Worm (Caenorhabditis elegans): Measurements from ENCODE around the gene W02D7.8.

W02D7.8 gene

DNA sequence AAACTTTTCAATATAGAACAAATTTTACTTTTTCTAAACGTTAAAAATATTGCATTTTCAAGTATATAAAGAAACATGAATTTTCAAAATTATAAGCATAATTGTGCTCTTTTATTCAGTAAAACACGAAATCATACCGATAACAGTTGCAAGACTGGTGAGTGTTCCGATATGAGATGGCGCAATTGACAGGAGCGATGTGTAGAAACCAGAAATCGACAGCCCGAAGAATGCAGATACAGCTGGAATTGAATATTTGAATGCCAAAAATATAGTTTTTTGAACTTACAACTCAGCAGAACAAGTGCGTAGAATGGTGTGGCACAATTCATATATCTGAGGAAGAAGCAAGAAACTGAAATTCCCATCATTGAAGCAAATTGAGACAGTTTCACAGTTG, 23.3 kb downstream of the W02D7.8 start:
- TF ChIP-seq sea-1 (GFP tag; conservative IDR thresholded peaks at IDR 0.05) (no peak), ets-7 (tag; optimal IDR thresholded peaks at IDR 0.05) (no peak), ceh-36 (tag; optimal IDR thresholded peaks at IDR 0.05) (no peak), hnd-1 (tag; optimal IDR thresholded peaks at IDR 0.05) (no peak), tra-4 (tag; optimal IDR thresholded peaks at IDR 0.05) (no peak), hmbx-1 (tag; optimal IDR thresholded peaks at IDR 0.05) (no peak), tbx-37 (GFP tag; conservative IDR thresholded peaks at IDR 0.05) (no peak), aly-1 (tag; optimal IDR thresholded peaks at IDR 0.05) (no peak), flt-1 (GFP tag; IDR thresholded peaks at IDR 0.05) (no peak)

DNA sequence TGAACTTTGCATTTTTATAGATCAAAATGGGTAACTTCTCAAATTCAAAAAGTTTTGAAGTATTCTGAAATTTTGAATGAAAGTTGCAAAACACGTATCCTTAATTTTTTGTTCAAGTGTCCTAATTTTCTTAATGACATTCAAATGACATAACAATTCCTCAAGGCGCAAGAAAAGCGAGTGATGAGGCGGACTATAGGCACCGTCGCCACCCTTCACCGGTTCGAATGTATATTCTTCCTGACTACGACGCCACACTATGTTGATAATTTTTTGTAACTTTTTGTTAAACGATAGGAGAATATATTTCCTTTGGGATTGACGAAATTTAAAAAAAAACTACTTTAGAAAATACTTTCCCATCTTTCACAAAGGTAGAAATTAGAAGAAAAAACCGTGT, 24.6 kb downstream of the W02D7.8 start:
- TF ChIP-seq tbx-37 (GFP tag; conservative IDR thresholded peaks at IDR 0.05) (no peak), hnd-1 (tag; optimal IDR thresholded peaks at IDR 0.05) (no peak), scrt-1 (GFP tag; IDR thresholded peaks at IDR 0.05) (no peak), hmbx-1 (tag; optimal IDR thresholded peaks at IDR 0.05) (no peak)

DNA sequence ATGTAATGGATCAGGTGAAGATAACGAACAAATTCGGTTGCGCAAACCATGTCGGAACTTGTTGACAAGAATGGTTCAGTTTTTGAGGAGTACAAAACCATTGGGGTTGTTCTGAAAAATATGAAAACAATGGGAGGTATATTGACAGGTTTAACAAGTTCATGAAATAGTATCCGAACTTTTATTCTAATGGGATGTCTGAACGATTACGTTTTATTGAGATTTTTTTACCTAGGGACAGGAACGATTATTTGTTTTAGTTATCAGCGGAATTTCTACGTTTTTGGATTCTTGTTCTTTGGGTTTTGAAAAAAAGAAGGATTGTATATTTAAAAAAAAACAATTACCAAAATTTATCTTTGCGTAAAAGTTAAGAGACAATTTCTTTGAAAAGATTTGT, 25.5 kb downstream of the W02D7.8 start, which contains the start of gene str-135:
Gene str-135 (minus strand): TSS at position 101 of the 400 bp plus-strand sequence.
- TF ChIP-seq hnd-1 (tag; optimal IDR thresholded peaks at IDR 0.05) (no peak), hmg-4 (GFP tag; optimal IDR thresholded peaks at IDR 0.05) (no peak), hmbx-1 (tag; optimal IDR thresholded peaks at IDR 0.05) (no peak), sea-1 (GFP tag; conservative IDR thresholded peaks at IDR 0.05) (no peak), F13C5.2 (tag; optimal IDR thresholded peaks at IDR 0.05) (no peak), tra-4 (tag; optimal IDR thresholded peaks at IDR 0.05) (no peak), ets-7 (tag; optimal IDR thresholded peaks at IDR 0.05) (no peak), tbx-11 (GFP tag; IDR thresholded peaks at IDR 0.05) (no peak), tbx-37 (GFP tag; conservative IDR thresholded peaks at IDR 0.05) (no peak), aly-1 (tag; optimal IDR thresholded peaks at IDR 0.05) (no peak), ceh-13 (GFP tag; optimal IDR thresholded peaks at IDR 0.05) (no peak), ceh-36 (tag; optimal IDR thresholded peaks at IDR 0.05) (no peak), flt-1 (GFP tag; IDR thresholded peaks at IDR 0.05) (no peak), scrt-1 (GFP tag; IDR thresholded peaks at IDR 0.05) (no peak), pes-1 (GFP tag; IDR thresholded peaks at IDR 0.05) (no peak), B0310.2 (tag; optimal IDR thresholded peaks at IDR 0.05) (no peak), ama-1 (optimal IDR thresholded peaks at IDR 0.05) (no peak)

DNA sequence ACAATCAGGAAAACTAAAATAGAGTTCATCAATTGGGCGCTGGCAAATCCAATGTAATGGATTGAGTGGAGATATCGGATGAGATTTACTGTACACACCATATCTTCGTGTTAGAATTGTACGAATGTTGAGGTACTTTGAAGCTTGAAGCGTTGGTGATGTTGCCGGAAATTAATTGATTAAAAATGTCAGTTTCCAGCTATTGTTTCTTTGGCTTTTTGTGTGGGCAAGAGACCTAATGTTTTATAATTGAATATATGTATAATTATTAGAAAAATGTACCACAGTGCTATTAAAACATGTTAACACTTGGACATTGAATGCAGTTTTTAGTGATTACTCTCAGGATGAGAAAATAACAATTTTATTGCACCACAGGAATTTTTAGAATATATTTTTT, 27.4 kb downstream of the W02D7.8 start, which contains the start of gene str-136:
Gene str-136 (minus strand): TSS at position 101 of the 400 bp plus-strand sequence.
- TF ChIP-seq ama-1 (optimal IDR thresholded peaks at IDR 0.05): no peak
- TF ChIP-seq tbx-11 (GFP tag; IDR thresholded peaks at IDR 0.05): no peak
- TF ChIP-seq F13C5.2 (tag; optimal IDR thresholded peaks at IDR 0.05): no peak
- TF ChIP-seq tbx-37 (GFP tag; conservative IDR thresholded peaks at IDR 0.05): no peak
- TF ChIP-seq scrt-1 (GFP tag; IDR thresholded peaks at IDR 0.05): no peak
- no peak for TF ChIP-seq ets-7 (tag; optimal IDR thresholded peaks at IDR 0.05)
- no peak for TF ChIP-seq hmg-4 (GFP tag; optimal IDR thresholded peaks at IDR 0.05)
- no peak for TF ChIP-seq sea-1 (GFP tag; conservative IDR thresholded peaks at IDR 0.05)
- TF ChIP-seq tra-4 (tag; optimal IDR thresholded peaks at IDR 0.05): no peak
- no peak for TF ChIP-seq hmbx-1 (tag; optimal IDR thresholded peaks at IDR 0.05)
- no peak for TF ChIP-seq hnd-1 (tag; optimal IDR thresholded peaks at IDR 0.05)
- no peak for TF ChIP-seq pes-1 (GFP tag; IDR thresholded peaks at IDR 0.05)

DNA sequence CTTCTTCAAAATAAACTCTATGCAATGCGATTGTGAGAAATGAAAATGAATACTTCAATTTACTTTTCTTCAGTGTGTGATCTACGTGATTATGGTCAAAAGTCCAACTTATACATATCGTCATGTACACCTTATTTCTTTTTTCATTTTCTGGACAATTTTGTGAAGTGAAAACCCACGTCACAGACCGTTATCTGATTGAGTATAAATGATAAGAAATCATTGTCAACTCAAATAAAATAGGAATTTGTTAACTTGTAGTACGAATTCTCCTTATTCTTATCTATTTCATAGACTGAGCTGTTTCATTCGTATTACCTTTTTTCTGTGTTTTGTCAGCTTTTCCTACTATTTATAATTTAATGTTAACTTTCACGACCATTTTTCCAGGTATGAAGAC, 34.3 kb downstream of the W02D7.8 start, which contains the start of gene asp-5:
Gene asp-5 (plus strand): TSS at position 391 of the 400 bp plus-strand sequence.
- TF ChIP-seq ama-1 (optimal IDR thresholded peaks at IDR 0.05) (no peak), ets-7 (tag; optimal IDR thresholded peaks at IDR 0.05) (no peak), tbx-11 (GFP tag; IDR thresholded peaks at IDR 0.05) (no peak), B0310.2 (tag; optimal IDR thresholded peaks at IDR 0.05) (no peak), hmg-4 (GFP tag; optimal IDR thresholded peaks at IDR 0.05) (no peak), hmbx-1 (tag; optimal IDR thresholded peaks at IDR 0.05) (no peak), ceh-13 (GFP tag; optimal IDR thresholded peaks at IDR 0.05) (no peak), F13C5.2 (tag; optimal IDR thresholded peaks at IDR 0.05) (no peak)

DNA sequence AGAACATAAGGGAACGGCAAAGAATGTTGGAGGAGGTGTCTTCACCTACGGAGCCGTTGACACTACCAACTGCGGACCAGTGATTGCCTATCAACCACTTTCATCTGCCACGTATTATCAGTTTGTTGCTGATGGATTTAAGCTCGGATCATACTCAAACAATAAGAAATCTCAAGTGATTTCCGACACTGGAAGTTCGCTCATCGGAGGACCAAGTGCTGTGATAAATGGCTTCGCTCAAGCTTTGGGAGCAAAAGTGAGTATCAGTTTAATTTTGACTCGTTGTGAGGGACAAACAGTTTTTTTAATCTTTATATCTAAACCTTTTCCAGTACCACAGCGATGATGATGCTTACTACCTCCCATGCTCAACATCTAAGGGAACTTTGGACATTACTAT, 34.9 kb downstream of the W02D7.8 start:
- TF ChIP-seq ama-1 (optimal IDR thresholded peaks at IDR 0.05) (no peak), sea-1 (GFP tag; conservative IDR thresholded peaks at IDR 0.05) (no peak), scrt-1 (GFP tag; IDR thresholded peaks at IDR 0.05) (no peak), tra-4 (tag; optimal IDR thresholded peaks at IDR 0.05) (no peak), tbx-11 (GFP tag; IDR thresholded peaks at IDR 0.05) (no peak), ceh-13 (GFP tag; optimal IDR thresholded peaks at IDR 0.05) (no peak), hmbx-1 (tag; optimal IDR thresholded peaks at IDR 0.05) (no peak), hnd-1 (tag; optimal IDR thresholded peaks at IDR 0.05) (no peak), ets-7 (tag; optimal IDR thresholded peaks at IDR 0.05) (no peak), tbx-37 (GFP tag; conservative IDR thresholded peaks at IDR 0.05) (no peak)

DNA sequence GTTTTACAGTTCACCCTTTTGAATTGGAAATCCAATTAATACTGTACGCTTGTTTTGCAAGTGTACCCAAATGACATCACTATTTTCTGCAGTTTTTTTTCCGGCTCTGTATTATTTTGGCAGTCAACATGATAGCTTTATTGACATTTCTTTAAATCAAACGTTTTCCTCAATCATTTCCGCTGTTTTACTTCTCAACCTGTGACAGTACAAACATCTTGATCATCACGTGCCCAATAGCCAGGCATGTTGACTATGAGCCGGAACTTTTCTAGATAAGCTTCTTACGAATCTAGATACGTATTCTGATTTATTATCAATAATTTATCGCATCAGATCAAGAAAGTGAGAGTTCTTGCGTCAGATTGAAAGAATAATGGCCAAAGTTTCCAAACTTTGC, 36.4 kb downstream of the W02D7.8 start:
- TF ChIP-seq tra-4 (tag; optimal IDR thresholded peaks at IDR 0.05) (no peak), hnd-1 (tag; optimal IDR thresholded peaks at IDR 0.05) (no peak), flt-1 (GFP tag; IDR thresholded peaks at IDR 0.05) (no peak), ceh-36 (tag; optimal IDR thresholded peaks at IDR 0.05) (no peak), aly-1 (tag; optimal IDR thresholded peaks at IDR 0.05) (no peak), tbx-11 (GFP tag; IDR thresholded peaks at IDR 0.05) (no peak), hmg-4 (GFP tag; optimal IDR thresholded peaks at IDR 0.05) (no peak), sea-1 (GFP tag; conservative IDR thresholded peaks at IDR 0.05) (no peak), ets-7 (tag; optimal IDR thresholded peaks at IDR 0.05) (no peak), B0310.2 (tag; optimal IDR thresholded peaks at IDR 0.05) (no peak), pes-1 (GFP tag; IDR thresholded peaks at IDR 0.05) (no peak), ama-1 (optimal IDR thresholded peaks at IDR 0.05) (no peak), hmbx-1 (tag; optimal IDR thresholded peaks at IDR 0.05) (no peak), tbx-37 (GFP tag; conservative IDR thresholded peaks at IDR 0.05) (no peak), F13C5.2 (tag; optimal IDR thresholded peaks at IDR 0.05) (no peak), scrt-1 (GFP tag; IDR thresholded peaks at IDR 0.05) (no peak), ceh-13 (GFP tag; optimal IDR thresholded peaks at IDR 0.05) (no peak)

DNA sequence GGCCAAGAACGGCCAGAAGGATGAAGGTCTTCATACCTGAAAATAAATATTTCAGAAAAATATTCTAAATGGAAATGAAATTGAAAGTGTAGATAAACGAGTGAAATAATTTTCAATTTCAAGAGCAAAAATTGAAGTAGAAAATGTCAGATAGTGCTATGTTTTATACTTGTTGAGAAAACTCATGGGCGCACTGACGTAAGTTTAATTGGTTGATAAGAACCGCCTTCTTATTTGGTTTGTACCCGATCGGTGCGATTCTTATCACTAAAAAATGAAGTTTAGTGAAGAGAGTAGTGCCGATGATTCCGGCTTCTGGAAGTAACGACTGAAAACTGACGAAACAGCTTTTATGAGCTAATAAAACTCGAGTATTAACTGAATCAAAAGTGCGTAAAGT, 37.4 kb downstream of the W02D7.8 start, which contains the start of the genes asp-6 and asp-12:
Gene asp-6 (minus strand): TSS at position 36 of the 400 bp plus-strand sequence.
Gene asp-12 (plus strand): TSS at position 309 of the 400 bp plus-strand sequence.
- no peak for TF ChIP-seq hmg-4 (GFP tag; optimal IDR thresholded peaks at IDR 0.05)

Data from whole organism, early embryonic.